Fruit fly (Drosophila melanogaster): ENCODE measurements around the gene p38c.
A peak's percentile ranks its signal among the peaks of the same experiment; 100 is the strongest.

The p38c gene

dm6 chr3R:24112320-24113069 is 37.5 kb downstream of the p38c start, which contains the start of gene CG13605 (continued):
- TF ChIP-seq CG6272 (GFP tag; IDR thresholded peaks at IDR 0.05): peak; percentile 49; the same call in 1 of the 2 replicates
- TF ChIP-seq Sox102F (GFP tag; optimal IDR thresholded peaks at IDR 0.05): peak; percentile 82
- peak; percentile 89 for TF ChIP-seq CG32532 (GFP tag; IDR thresholded peaks at IDR 0.05)
- TF ChIP-seq zf30C (GFP tag; optimal IDR thresholded peaks at IDR 0.05): no peak
- TF ChIP-seq otp (GFP tag; IDR thresholded peaks at IDR 0.05): no peak
- TF ChIP-seq Med (GFP tag): peak; percentile 94
- 0 out of 2 replicates have a peak, but pooled peaks have one; percentile 13 for TF ChIP-seq bowl (GFP tag; IDR thresholded peaks at IDR 0.05)
- TF ChIP-seq D19A (tag; optimal IDR thresholded peaks at IDR 0.05): peak; percentile 67
- peak; percentile 94 for TF ChIP-seq Ets65A (GFP tag)
- TF ChIP-seq pfk (GFP tag; optimal IDR thresholded peaks at IDR 0.05): no peak
- TF ChIP-seq CG9215 (GFP tag; IDR thresholded peaks at IDR 0.05): peak; percentile 24; the same call in 1 of the 2 replicates
- peak; percentile 69 for TF ChIP-seq tio (GFP tag; optimal IDR thresholded peaks at IDR 0.05)
- TF ChIP-seq salm (tag; optimal IDR thresholded peaks at IDR 0.05): peak; percentile 63
- TF ChIP-seq Myb (GFP tag; optimal IDR thresholded peaks at IDR 0.05): peak; percentile 23
- TF ChIP-seq Camta (GFP tag; optimal IDR thresholded peaks at IDR 0.05): no peak
- TF ChIP-seq wek (GFP tag; optimal IDR thresholded peaks at IDR 0.05): peak; percentile 35
- peak; percentile 62 for TF ChIP-seq CG14710 (tag; optimal IDR thresholded peaks at IDR 0.05)
- TF ChIP-seq HLHmδ (GFP tag; optimal IDR thresholded peaks at IDR 0.05): no peak
- TF ChIP-seq CG31224 (GFP tag; IDR thresholded peaks at IDR 0.05): peak; percentile 66
- TF ChIP-seq CG6813 (GFP tag; optimal IDR thresholded peaks at IDR 0.05): peak; percentile 78
- peak; percentile 73 for TF ChIP-seq Dbx (GFP tag; IDR thresholded peaks at IDR 0.05)
- TF ChIP-seq gem (tag; optimal IDR thresholded peaks at IDR 0.05): peak; percentile 86
- TF ChIP-seq CG9609 (GFP tag; optimal IDR thresholded peaks at IDR 0.05): peak; percentile 53
- TF ChIP-seq NfI (GFP tag; optimal IDR thresholded peaks at IDR 0.05): peak; percentile 79
- TF ChIP-seq fd3F (GFP tag; optimal IDR thresholded peaks at IDR 0.05): peak; percentile 71
- peak; percentile 57 for TF ChIP-seq B-H2 (GFP tag; optimal IDR thresholded peaks at IDR 0.05)
- no peak for TF ChIP-seq Mad (GFP tag; optimal IDR thresholded peaks at IDR 0.05)
- TF ChIP-seq phol (tag; optimal IDR thresholded peaks at IDR 0.05): peak; percentile 57
- TF ChIP-seq nmo (GFP tag; optimal IDR thresholded peaks at IDR 0.05): peak; percentile 57
- TF ChIP-seq Sry-β (GFP tag; optimal IDR thresholded peaks at IDR 0.05): peak; percentile 60
- TF ChIP-seq ewg (GFP tag; optimal IDR thresholded peaks at IDR 0.05): peak; percentile 35
- TF ChIP-seq CG5180 (GFP tag; optimal IDR thresholded peaks at IDR 0.05): peak; percentile 31
- peak; percentile 74 for TF ChIP-seq Oli (tag; optimal IDR thresholded peaks at IDR 0.05)
- TF ChIP-seq ato (GFP tag; IDR thresholded peaks at IDR 0.05; ENCODE audit: partially characterized antibody): no peak
- TF ChIP-seq pho (GFP tag; optimal IDR thresholded peaks at IDR 0.05): no peak
- TF ChIP-seq BtbVII (GFP tag; optimal IDR thresholded peaks at IDR 0.05): peak; percentile 76
- TF ChIP-seq Pdp1 (GFP tag; optimal IDR thresholded peaks at IDR 0.05): peak; percentile 47 to 48
- TF ChIP-seq Trl (optimal IDR thresholded peaks at IDR 0.05): no peak
- peak; percentile 62 for TF ChIP-seq Trl (GFP tag; optimal IDR thresholded peaks at IDR 0.05)
- no peak for TF ChIP-seq HmgD (GFP tag; optimal IDR thresholded peaks at IDR 0.05)
- peak; percentile 71 for TF ChIP-seq Asciz (GFP tag; optimal IDR thresholded peaks at IDR 0.05)
- 0 out of 2 replicates have a peak, but pooled peaks have one; percentile 22 for TF ChIP-seq CG14667 (GFP tag; IDR thresholded peaks at IDR 0.05)
- TF ChIP-seq YL-1 (GFP tag; optimal IDR thresholded peaks at IDR 0.05): peak; percentile 76
- no peak for TF ChIP-seq mld (GFP tag; IDR thresholded peaks at IDR 0.05; ENCODE audit: partially characterized antibody)
- TF ChIP-seq CG12236 (GFP tag; optimal IDR thresholded peaks at IDR 0.05): no peak
- TF ChIP-seq Eip74EF (GFP tag; optimal IDR thresholded peaks at IDR 0.05): peak in 1 of 2 experiments; percentile 69
- no peak for TF ChIP-seq Neu2 (GFP tag; optimal IDR thresholded peaks at IDR 0.05; ENCODE audit: borderline replicate concordance)
- TF ChIP-seq NK7.1 (GFP tag; optimal IDR thresholded peaks at IDR 0.05): no peak

All from whole organism, embryonic.